Worm (Caenorhabditis elegans) whole organism, L4 larva: ENCODE data around the gene myo-6.

Source experiments
- D1046.2 ChIP-seq: fragments of 200-800 bp; sonication (Bioruptor generic); IDR thresholded peaks from 2 replicates; pipeline ENCODE4 v1.3.6; 2022; ENCODE audit warnings: missing genetic modification characterization, missing compliant biosample characterization
- F37D6.2 ChIP-seq: sonication (generic microtip); optimal IDR thresholded peaks from 2 replicates; lab custom pipeline; 2016; ENCODE audit warnings: mild to moderate bottlenecking, missing genetic modification characterization, missing compliant biosample characterization
- F44E2.7 ChIP-seq: fragments of 200-800 bp; sonication (Bioruptor generic); IDR thresholded peaks from 2 replicates; pipeline ENCODE4 v2.1.2; 2022; ENCODE audit warnings: missing genetic modification characterization, missing compliant biosample characterization
- R02D3.7 ChIP-seq: fragments of 150-350 bp; sonication (generic microtip); optimal IDR thresholded peaks from 3 replicates; lab custom pipeline; 2014; ENCODE audit warnings: missing biosample characterization, missing genetic modification characterization
- aha-1 ChIP-seq: fragments of 150-350 bp; peaks from one replicate; lab custom pipeline; 2014; ENCODE audit warnings: missing biosample characterization, missing genetic modification characterization
- aly-2 ChIP-seq: sonication (generic microtip); optimal IDR thresholded peaks from 2 replicates; lab custom pipeline; 2018; ENCODE audit warnings: missing biosample characterization, missing genetic modification characterization
- arid-1 ChIP-seq: fragments of 200-800 bp; sonication (Bioruptor generic); conservative IDR thresholded peaks from 2 replicates; pipeline ENCODE4 v1.3.6; 2022; ENCODE audit warnings: missing genetic modification reagents, missing genetic modification characterization, missing compliant biosample characterization
- ceh-44 ChIP-seq: fragments of 200-800 bp; sonication (Bioruptor generic); IDR thresholded peaks from 2 replicates; pipeline ENCODE4 v1.3.6; 2022; ENCODE audit warnings: missing genetic modification reagents, missing genetic modification characterization, missing compliant biosample characterization
- ceh-62 ChIP-seq: sonication (generic microtip); optimal IDR thresholded peaks from 2 replicates; lab custom pipeline; 2017; ENCODE audit warnings: missing biosample characterization, missing genetic modification characterization
- cey-2 ChIP-seq: sonication (generic microtip); optimal IDR thresholded peaks from 3 replicates; lab custom pipeline; 2017; ENCODE audit warnings: missing genetic modification characterization, mild to moderate bottlenecking, missing compliant biosample characterization, antibody characterized with exemption, borderline replicate concordance; ENCODE audit not compliant: insufficient read depth
- daf-12 ChIP-seq: fragments of 150-350 bp; optimal IDR thresholded peaks from 2 replicates; lab custom pipeline; 2014; ENCODE audit warnings: missing biosample characterization, missing genetic modification reagents, missing genetic modification characterization
- daf-19 ChIP-seq: fragments of 200-800 bp; sonication (Bioruptor generic); conservative IDR thresholded peaks from 2 replicates; pipeline ENCODE4 v1.3.6; 2022; ENCODE audit warnings: missing genetic modification characterization, missing compliant biosample characterization
- dpl-1 ChIP-seq: fragments of 150-350 bp; optimal IDR thresholded peaks from 2 replicates; lab custom pipeline; 2014; ENCODE audit warnings: missing biosample characterization, missing genetic modification reagents, missing genetic modification characterization
- fkh-10 ChIP-seq: fragments of 150-350 bp; optimal IDR thresholded peaks from 2 replicates; lab custom pipeline; 2014; ENCODE audit warnings: missing biosample characterization, missing genetic modification reagents, missing genetic modification characterization
- hif-1 ChIP-seq, 2 experiments: sonication (generic microtip); optimal IDR thresholded peaks; 2 replicates each; lab custom pipeline; 2016 to 2017; ENCODE audit warnings: missing compliant biosample characterization in 2 of 2, missing genetic modification characterization in 2 of 2, missing genetic modification reagents in 2 of 2, missing genotype in 2 of 2, mild to moderate bottlenecking in 1 of 2
- hlh-30 ChIP-seq: sonication (generic microtip); optimal IDR thresholded peaks from 2 replicates; lab custom pipeline; 2017; ENCODE audit warnings: antibody characterized with exemption, mild to moderate bottlenecking, missing genetic modification characterization, missing compliant biosample characterization; ENCODE audit not compliant: insufficient read depth
- jun-1 ChIP-seq: fragments of 150-350 bp; optimal IDR thresholded peaks from 2 replicates; lab custom pipeline; 2014; ENCODE audit warnings: missing biosample characterization, missing genetic modification reagents, missing genetic modification characterization
- lin-1 ChIP-seq: fragments of 200-800 bp; sonication (Bioruptor generic); IDR thresholded peaks from 2 replicates; pipeline ENCODE4 v1.3.6; 2022; ENCODE audit warnings: missing genetic modification reagents, missing genetic modification characterization, missing compliant biosample characterization
- lin-13 ChIP-seq: fragments of 150-350 bp; optimal IDR thresholded peaks from 2 replicates; lab custom pipeline; 2014; ENCODE audit warnings: missing biosample characterization, missing genetic modification reagents, missing genetic modification characterization
- lin-15B ChIP-seq: fragments of 150-350 bp; sonication (generic microtip); optimal IDR thresholded peaks from 3 replicates; lab custom pipeline; 2014; ENCODE audit warnings: missing biosample characterization, missing genetic modification characterization
- lin-38 ChIP-seq: fragments of 200-800 bp; sonication (Bioruptor generic); IDR thresholded peaks from 2 replicates; pipeline ENCODE4 v1.3.6; 2022; ENCODE audit warnings: missing genetic modification reagents, missing genetic modification characterization, missing compliant biosample characterization
- lsy-2 ChIP-seq, 2 experiments: fragments of 150-350 bp in 1 of 2; sonication (generic microtip) in 1 of 2; optimal IDR thresholded peaks; 2 replicates each; lab custom pipeline; 2014 to 2017; ENCODE audit warnings: missing biosample characterization in 2 of 2, missing genetic modification characterization in 2 of 2
- mdl-1 ChIP-seq, 2 experiments: fragments of 150-350 bp in 1 of 2; sonication (generic microtip) in 1 of 2; optimal IDR thresholded peaks; 2 replicates each; lab custom pipeline; 2014 to 2017; ENCODE audit warnings: missing biosample characterization in 2 of 2, missing genetic modification characterization in 2 of 2
- mep-1 ChIP-seq: fragments of 150-350 bp; sonication (generic microtip); optimal IDR thresholded peaks from 3 replicates; lab custom pipeline; 2014; ENCODE audit warnings: missing biosample characterization, missing genetic modification characterization
- mes-2 ChIP-seq: sonication (generic microtip); optimal IDR thresholded peaks from 2 replicates; lab custom pipeline; 2016; ENCODE audit warnings: missing genotype, mild to moderate bottlenecking, missing genetic modification characterization, missing compliant biosample characterization; ENCODE audit not compliant: poor library complexity, severe bottlenecking
- mxl-2 ChIP-seq: fragments of 200-800 bp; sonication (Bioruptor generic); conservative IDR thresholded peaks from 2 replicates; pipeline ENCODE4 v1.3.6; 2022; ENCODE audit warnings: missing genetic modification reagents, missing genetic modification characterization, missing compliant biosample characterization
- mxl-3 ChIP-seq: fragments of 200-800 bp; sonication (Bioruptor generic); optimal IDR thresholded peaks from 2 replicates; lab custom pipeline; 2018; ENCODE audit warnings: mild to moderate bottlenecking, missing genetic modification characterization, missing compliant biosample characterization
- nhr-11 ChIP-seq: fragments of 150-350 bp; optimal IDR thresholded peaks from 2 replicates; lab custom pipeline; 2014; ENCODE audit warnings: missing biosample characterization, missing genetic modification characterization
- nhr-28 ChIP-seq: fragments of 150-350 bp; optimal IDR thresholded peaks from 2 replicates; lab custom pipeline; 2014; ENCODE audit warnings: missing biosample characterization, missing genetic modification characterization
- nhr-6 ChIP-seq: fragments of 150-350 bp; optimal IDR thresholded peaks from 2 replicates; lab custom pipeline; 2014; ENCODE audit warnings: missing biosample characterization, missing genetic modification characterization
- nhr-77 ChIP-seq: fragments of 150-350 bp; optimal IDR thresholded peaks from 2 replicates; lab custom pipeline; 2014; ENCODE audit warnings: missing biosample characterization, missing genetic modification characterization
- php-3 ChIP-seq: fragments of 200-800 bp; sonication (Bioruptor generic); IDR thresholded peaks from 2 replicates; pipeline ENCODE4 v1.3.6; 2022; ENCODE audit warnings: missing genetic modification reagents, missing genetic modification characterization, missing compliant biosample characterization
- pqm-1 ChIP-seq: sonication (generic microtip); optimal IDR thresholded peaks from 2 replicates; lab custom pipeline; 2017; ENCODE audit warnings: missing biosample characterization, missing genetic modification characterization
- spr-3 ChIP-seq: fragments of 200-800 bp; sonication (Bioruptor generic); optimal IDR thresholded peaks from 2 replicates; lab custom pipeline; 2018; ENCODE audit warnings: mild to moderate bottlenecking, missing genetic modification characterization, missing compliant biosample characterization
- tra-1 ChIP-seq: fragments of 200-800 bp; sonication (Bioruptor generic); IDR thresholded peaks from 2 replicates; pipeline ENCODE4 v1.3.6; 2022; ENCODE audit warnings: missing genetic modification reagents, missing genetic modification characterization, missing compliant biosample characterization
- unc-130 ChIP-seq: sonication (generic microtip); optimal IDR thresholded peaks from 2 replicates; lab custom pipeline; 2016; ENCODE audit warnings: missing genetic modification reagents, missing genetic modification characterization, missing compliant biosample characterization
- unc-39 ChIP-seq: sonication (generic microtip); optimal IDR thresholded peaks from 2 replicates; lab custom pipeline; 2017; ENCODE audit warnings: missing biosample characterization, missing genetic modification characterization
- vab-7 ChIP-seq: fragments of 200-800 bp; sonication (Bioruptor generic); IDR thresholded peaks from 2 replicates; pipeline ENCODE4 v1.3.6; 2022; ENCODE audit warnings: missing genetic modification reagents, missing genetic modification characterization, missing compliant biosample characterization

myo-6 gene

DNA sequence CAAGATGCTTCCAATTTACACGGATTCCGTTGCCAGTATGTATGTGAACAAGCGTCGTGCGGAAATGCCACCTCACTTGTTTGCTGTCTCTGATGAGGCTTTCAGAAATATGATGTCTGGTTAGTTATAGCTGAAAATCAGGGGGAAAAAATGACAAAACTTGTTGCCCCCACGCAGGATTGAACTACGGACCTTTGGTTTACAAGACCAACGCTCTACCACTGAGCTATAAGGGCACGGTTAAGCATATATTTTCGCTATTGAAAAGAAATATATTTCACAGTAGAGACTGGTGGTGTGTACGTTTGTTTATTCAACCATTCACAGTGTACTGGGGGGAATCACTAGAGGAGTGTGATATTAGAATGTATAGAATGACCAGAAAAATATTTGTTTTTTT, 1.6 kb downstream of the myo-6 start (continued):
- TF ChIP-seq lin-13 (peak; percentile 23), nhr-28 (tag; lab: Kevin White, UChicago) (no peak), arid-1 (GFP tag; lab: Robert Waterston, UW) (no peak; the same call in 1 of the 2 replicates), spr-3 (peak; percentile 28), jun-1 (no peak), F44E2.7 (GFP tag; lab: Robert Waterston, UW) (peak; percentile 59; the same call in 1 of the 2 replicates)

DNA sequence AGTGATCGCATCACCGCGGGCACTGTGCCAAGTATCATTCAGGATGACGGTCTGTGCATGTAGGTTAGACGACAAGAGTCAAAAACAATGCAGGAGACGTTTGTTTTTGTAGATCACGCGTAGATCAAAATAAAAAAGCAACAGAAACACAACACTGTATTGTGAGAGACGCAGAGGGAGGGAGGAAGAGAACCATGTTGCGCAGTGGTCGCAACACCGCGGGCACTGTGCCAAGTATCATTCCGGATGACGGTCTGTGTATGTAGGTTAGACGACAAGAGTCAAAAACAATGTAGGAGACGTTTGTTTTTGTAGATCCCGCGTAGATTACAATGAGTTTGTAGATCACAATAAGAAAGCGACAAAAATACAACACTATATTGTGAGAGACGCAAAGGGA, 9.4 kb downstream of the myo-6 start:
- TF ChIP-seq F37D6.2 (tag; lab: Kevin White, UChicago) (no peak), lin-13 (no peak), lin-15B (tag; lab: Kevin White, UChicago) (no peak), mxl-3 (no peak)

DNA sequence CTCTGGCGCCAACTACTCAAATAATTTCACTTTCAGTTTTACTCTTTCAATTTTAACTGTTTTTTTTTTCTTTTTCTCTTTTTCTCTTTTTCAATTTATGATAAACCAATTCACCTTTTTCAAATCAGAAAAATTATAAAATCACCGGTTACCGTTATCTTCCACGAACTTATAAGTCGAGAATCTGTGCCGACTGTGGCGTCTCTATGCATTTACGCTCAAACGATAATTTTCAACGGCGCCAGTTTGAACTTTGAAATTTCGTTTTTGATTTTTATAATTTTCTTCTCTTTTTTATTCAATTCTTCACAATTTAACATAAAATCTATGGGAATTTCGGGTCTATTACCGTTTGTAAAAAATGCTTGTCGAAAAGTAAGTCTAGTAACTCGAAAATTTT, 13.8 kb downstream of the myo-6 start, which contains the start of gene exo-1:
Gene exo-1, plus strand, starts transcription at position 101 of the 400 bp plus-strand sequence.
- TF ChIP-seq aha-1 (tag; lab: Kevin White, UChicago) (no peak), daf-12 (tag; lab: Kevin White, UChicago) (no peak), mep-1 (tag; lab: Kevin White, UChicago) (peak; percentile 80), hif-1 (tag; optimal IDR thresholded peaks at IDR 0.05; lab: Kevin White, UChicago) (peak in 1 of 2 experiments; percentile 82), hlh-30 (tag; lab: Kevin White, UChicago) (peak; percentile 54), php-3 (GFP tag; lab: Robert Waterston, UW) (no peak), lin-13 (peak; percentile 25), fkh-10 (GFP tag; lab: Kevin White, UChicago) (no peak), mdl-1 (tag; optimal IDR thresholded peaks at IDR 0.05; lab: Kevin White, UChicago) (peak in 1 of 2 experiments; percentile 24), aly-2 (tag; lab: Kevin White, UChicago) (no peak), ceh-62 (tag; lab: Kevin White, UChicago) (no peak), R02D3.7 (no peak), dpl-1 (GFP tag; lab: Kevin White, UChicago) (peak; percentile 86), lsy-2 (tag; optimal IDR thresholded peaks at IDR 0.05; lab: Kevin White, UChicago) (peak in 1 of 2 experiments; percentile 87), nhr-77 (tag; lab: Kevin White, UChicago) (peak; percentile 94), nhr-11 (tag; lab: Kevin White, UChicago) (peak; percentile 51), unc-130 (GFP tag; lab: Kevin White, UChicago) (peak; percentile 87), nhr-6 (tag; lab: Kevin White, UChicago) (peak; percentile 74), pqm-1 (tag; lab: Kevin White, UChicago) (peak; percentile 52), ceh-44 (GFP tag; lab: Robert Waterston, UW) (0 out of 2 replicates have a peak, but pooled peaks have one; percentile 29), nhr-28 (tag; lab: Kevin White, UChicago) (peak; percentile 82), mes-2 (peak; percentile 96), D1046.2 (GFP tag; lab: Robert Waterston, UW) (0 out of 2 replicates have a peak, but pooled peaks have one; percentile 20), daf-19 (no peak), vab-7 (GFP tag; lab: Robert Waterston, UW) (peak; percentile 28; the same call in 1 of the 2 replicates), lin-38 (GFP tag; lab: Robert Waterston, UW) (peak; percentile 94)
- TF ChIP-seq, all 104 proteins: peak for 18

DNA sequence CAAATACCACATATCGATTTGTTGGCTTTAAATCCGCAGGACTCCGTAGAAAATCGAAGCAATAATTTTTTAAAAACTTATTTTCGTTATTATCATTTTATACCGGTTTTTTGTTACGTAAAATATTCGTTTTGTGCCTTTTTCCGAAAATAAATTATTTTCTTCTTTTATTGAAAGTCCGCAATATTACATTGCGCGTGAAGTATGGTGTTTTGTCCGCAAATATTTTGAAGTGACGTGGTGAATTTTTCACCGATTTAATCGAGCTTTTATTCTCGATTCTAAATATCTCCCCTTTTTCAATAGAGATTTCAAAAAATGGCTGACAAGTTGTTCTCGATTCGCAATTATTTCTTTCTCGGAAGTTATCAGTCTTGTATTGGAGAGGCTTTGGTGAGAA, 16.4 kb downstream of the myo-6 start, which contains the start of gene cope-1:
Gene cope-1, plus strand, starts transcription at position 229 of the 400 bp plus-strand sequence.
- no peak for TF ChIP-seq lin-1
- TF ChIP-seq spr-3 = no peak
- peak; percentile 51 for TF ChIP-seq dpl-1 (GFP tag; lab: Kevin White, UChicago)
- no peak for TF ChIP-seq mxl-2 (GFP tag; lab: Robert Waterston, UW)
- TF ChIP-seq unc-39 (tag; lab: Kevin White, UChicago) = no peak
- TF ChIP-seq tra-1 = no peak
- no peak for TF ChIP-seq cey-2 (tag; lab: Kevin White, UChicago)
- peak; percentile 43 for TF ChIP-seq mes-2
- TF ChIP-seq lsy-2 (tag; optimal IDR thresholded peaks at IDR 0.05; lab: Kevin White, UChicago) = peak in 1 of 2 experiments; percentile 65
- peak; percentile 36 for TF ChIP-seq lin-38 (GFP tag; lab: Robert Waterston, UW)
- TF ChIP-seq, all 104 proteins: peak for 4
